Worm (Caenorhabditis elegans) whole organism, L2 larva: Measurements from ENCODE around the gene rpn-7.

Experiments used
- C34F6.9 ChIP-seq: fragments of 150-350 bp; optimal IDR thresholded peaks from 2 replicates; lab custom pipeline; 2014; ENCODE audit warnings: missing biosample characterization, missing genetic modification characterization
- F13H6.1 ChIP-seq: sonication (generic microtip); optimal IDR thresholded peaks from 2 replicates; lab custom pipeline; 2016; ENCODE audit warnings: missing genetic modification characterization, missing compliant biosample characterization
- R02D3.7 ChIP-seq: fragments of 150-350 bp; optimal IDR thresholded peaks from 2 replicates; lab custom pipeline; 2014; ENCODE audit warnings: missing biosample characterization, missing genetic modification characterization
- ZK546.5 ChIP-seq: sonication (generic microtip); optimal IDR thresholded peaks from 2 replicates; lab custom pipeline; 2017; ENCODE audit warnings: missing biosample characterization, missing genetic modification characterization
- ama-1 ChIP-seq: fragments of 150-350 bp; optimal IDR thresholded peaks from 2 replicates; lab custom pipeline; 2018; ENCODE audit warnings: inconsistent platforms
- blmp-1 ChIP-seq: sonication (generic microtip); optimal IDR thresholded peaks from 2 replicates; lab custom pipeline; 2017; ENCODE audit warnings: missing genetic modification characterization, mild to moderate bottlenecking, missing compliant biosample characterization, antibody characterized with exemption, moderate library complexity; ENCODE audit not compliant: insufficient read depth
- ceh-16 ChIP-seq: fragments of 150-350 bp; optimal IDR thresholded peaks from 2 replicates; lab custom pipeline; 2014; ENCODE audit warnings: missing biosample characterization, missing genetic modification characterization
- ceh-82 ChIP-seq: fragments of 150-350 bp; optimal IDR thresholded peaks from 2 replicates; lab custom pipeline; 2014; ENCODE audit warnings: missing biosample characterization, missing genetic modification characterization
- crh-2 ChIP-seq: sonication (generic microtip); optimal IDR thresholded peaks from 2 replicates; lab custom pipeline; 2017; ENCODE audit warnings: missing biosample characterization, missing genetic modification characterization
- dmd-4 ChIP-seq: sonication (generic microtip); optimal IDR thresholded peaks from 2 replicates; lab custom pipeline; 2017; ENCODE audit warnings: missing biosample characterization, missing genetic modification characterization
- egl-27 ChIP-seq: sonication (generic microtip); optimal IDR thresholded peaks from 3 replicates; lab custom pipeline; 2017; ENCODE audit warnings: missing biosample characterization, missing genetic modification reagents, missing genetic modification characterization
- elt-1 ChIP-seq: fragments of 150-350 bp; optimal IDR thresholded peaks from 2 replicates; lab custom pipeline; 2014; ENCODE audit warnings: missing biosample characterization, missing genetic modification characterization
- fos-1 ChIP-seq: fragments of 150-350 bp; optimal IDR thresholded peaks from 2 replicates; lab custom pipeline; 2014; ENCODE audit warnings: missing biosample characterization, missing genetic modification characterization
- gmeb-1 ChIP-seq: fragments of 150-350 bp; optimal IDR thresholded peaks from 2 replicates; lab custom pipeline; 2014; ENCODE audit warnings: missing biosample characterization, missing genetic modification characterization
- lin-13 ChIP-seq: fragments of 150-350 bp; optimal IDR thresholded peaks from 2 replicates; lab custom pipeline; 2014; ENCODE audit warnings: missing biosample characterization, missing genetic modification reagents, missing genetic modification characterization
- mab-5 ChIP-seq: fragments of 150-350 bp; optimal IDR thresholded peaks from 2 replicates; lab custom pipeline; 2014; ENCODE audit warnings: missing biosample characterization, missing genetic modification characterization
- mbf-1 ChIP-seq: sonication (generic microtip); optimal IDR thresholded peaks from 2 replicates; lab custom pipeline; 2017; ENCODE audit warnings: missing biosample characterization, missing genetic modification characterization
- nhr-10 ChIP-seq: sonication (generic microtip); optimal IDR thresholded peaks from 2 replicates; lab custom pipeline; 2017; ENCODE audit warnings: missing biosample characterization, missing genetic modification characterization
- nhr-11 ChIP-seq: fragments of 150-350 bp; optimal IDR thresholded peaks from 2 replicates; lab custom pipeline; 2014; ENCODE audit warnings: missing biosample characterization, missing genetic modification characterization
- nhr-129 ChIP-seq: fragments of 150-350 bp; optimal IDR thresholded peaks from 2 replicates; lab custom pipeline; 2014; ENCODE audit warnings: missing biosample characterization, missing genetic modification characterization
- nhr-23 ChIP-seq: fragments of 150-350 bp; optimal IDR thresholded peaks from 2 replicates; lab custom pipeline; 2014; ENCODE audit warnings: missing biosample characterization, missing genetic modification reagents, missing genetic modification characterization
- nhr-237 ChIP-seq: fragments of 150-350 bp; optimal IDR thresholded peaks from 2 replicates; lab custom pipeline; 2014; ENCODE audit warnings: missing biosample characterization, missing genetic modification characterization
- nhr-25 ChIP-seq: fragments of 150-350 bp; sonication (generic microtip); optimal IDR thresholded peaks from 3 replicates; lab custom pipeline; 2014; ENCODE audit warnings: missing biosample characterization, missing genetic modification characterization
- nhr-6 ChIP-seq: fragments of 150-350 bp; optimal IDR thresholded peaks from 2 replicates; lab custom pipeline; 2014; ENCODE audit warnings: missing biosample characterization, missing genetic modification characterization
- nhr-77 ChIP-seq: fragments of 150-350 bp; optimal IDR thresholded peaks from 2 replicates; lab custom pipeline; 2014; ENCODE audit warnings: missing biosample characterization, missing genetic modification characterization
- peb-1 ChIP-seq: fragments of 150-350 bp; optimal IDR thresholded peaks from 2 replicates; lab custom pipeline; 2014; ENCODE audit warnings: missing biosample characterization, missing genetic modification characterization
- skn-1 ChIP-seq: sonication (generic microtip); optimal IDR thresholded peaks from 2 replicates; lab custom pipeline; 2017; ENCODE audit warnings: missing biosample characterization, missing genetic modification characterization
- sma-3 ChIP-seq: sonication (generic microtip); optimal IDR thresholded peaks from 2 replicates; lab custom pipeline; 2016; ENCODE audit warnings: missing genetic modification reagents, missing genetic modification characterization, missing compliant biosample characterization
- sma-9 ChIP-seq, 2 experiments: fragments of 150-350 bp in 1 of 2; sonication (generic microtip) in 1 of 2; optimal IDR thresholded peaks; 2 replicates each; lab custom pipeline; 2014 to 2016; ENCODE audit warnings: missing genetic modification characterization in 2 of 2, mild to moderate bottlenecking in 1 of 2, missing biosample characterization in 1 of 2, missing compliant biosample characterization in 1 of 2, missing genetic modification reagents in 1 of 2, moderate library complexity in 1 of 2
- unc-55 ChIP-seq: fragments of 150-350 bp; sonication (generic microtip); optimal IDR thresholded peaks from 3 replicates; lab custom pipeline; 2014; ENCODE audit warnings: missing biosample characterization, missing genetic modification reagents, missing genetic modification characterization
- zag-1 ChIP-seq: fragments of 150-350 bp; optimal IDR thresholded peaks from 2 replicates; lab custom pipeline; 2014; ENCODE audit warnings: missing biosample characterization, missing genetic modification characterization
- ztf-1 ChIP-seq: fragments of 200-800 bp; sonication (Bioruptor generic); conservative IDR thresholded peaks from 2 replicates; pipeline ENCODE4 v1.3.6; 2022; ENCODE audit warnings: missing genetic modification characterization, missing compliant biosample characterization
- ztf-4 ChIP-seq: fragments of 150-350 bp; optimal IDR thresholded peaks from 2 replicates; lab custom pipeline; 2014; ENCODE audit warnings: missing biosample characterization, missing genetic modification characterization

rpn-7 gene

DNA sequence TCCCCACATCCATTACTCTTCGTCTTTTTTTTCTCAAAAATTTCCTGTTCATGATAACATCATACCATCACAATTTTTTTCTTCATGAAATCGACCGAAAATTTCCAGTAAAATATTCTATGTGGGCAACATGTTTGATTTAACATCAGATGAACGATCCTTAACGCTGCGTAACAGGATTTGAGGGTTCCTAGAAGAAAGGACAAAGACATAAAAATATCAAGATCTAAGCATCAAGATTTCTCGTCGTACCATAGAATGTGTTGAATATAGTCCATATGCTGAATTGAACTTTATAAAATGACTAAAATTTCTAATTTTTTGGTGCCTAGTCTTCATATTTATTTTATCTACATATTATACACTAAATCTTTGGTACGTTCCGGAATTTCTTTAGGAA is 16.3 kb upstream of the rpn-7 start, which contains the start of gene F49C12.3:
TSS of gene F49C12.3 (plus strand) at position 301 of the 400 bp plus-strand sequence.
- no peak for TF ChIP-seq ztf-1 (GFP tag; lab: Robert Waterston, UW)
- no peak for TF ChIP-seq sma-3 (GFP tag; lab: Kevin White, UChicago)
- TF ChIP-seq nhr-6 = no peak
- TF ChIP-seq nhr-11 (tag; lab: Kevin White, UChicago) = no peak
- no peak for TF ChIP-seq ama-1 (lab: Kevin White, UChicago)
- TF ChIP-seq sma-9 (GFP tag; optimal IDR thresholded peaks at IDR 0.05; lab: Kevin White, UChicago) = no peak
- TF ChIP-seq sma-9 (tag; optimal IDR thresholded peaks at IDR 0.05; lab: Kevin White, UChicago) = no peak

DNA sequence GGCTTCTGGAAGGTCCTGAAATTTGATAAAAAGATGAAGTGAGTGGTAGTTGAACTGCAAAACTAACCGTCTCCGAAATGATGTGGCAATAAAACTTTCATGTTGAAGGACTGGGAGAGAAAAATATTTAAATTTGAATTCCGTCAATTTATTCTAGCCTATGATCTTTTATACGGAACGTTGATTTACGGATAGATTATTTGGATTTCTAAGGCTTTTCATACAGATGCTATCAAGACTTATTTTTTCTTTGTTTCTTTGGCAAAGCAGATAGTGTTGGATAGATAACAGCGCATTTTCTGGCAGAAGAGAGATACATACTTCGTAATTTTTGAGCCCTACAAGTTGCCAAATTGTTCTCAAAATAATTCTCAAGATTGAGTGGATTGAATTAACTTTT is 12.4 kb upstream of the rpn-7 start, which contains the start of gene F49C12.4:
TSS of gene F49C12.4 (minus strand) at position 101 of the 400 bp plus-strand sequence.
- no peak for TF ChIP-seq sma-3 (GFP tag; lab: Kevin White, UChicago)
- no peak for TF ChIP-seq ztf-4 (tag; lab: Kevin White, UChicago)
- TF ChIP-seq nhr-10 (tag; lab: Kevin White, UChicago) = no peak
- TF ChIP-seq nhr-77 (tag; lab: Kevin White, UChicago) = no peak
- no peak for TF ChIP-seq nhr-25
- TF ChIP-seq elt-1 (tag; lab: Kevin White, UChicago) = no peak
- no peak for TF ChIP-seq ceh-82
- no peak for TF ChIP-seq F13H6.1 (tag; lab: Kevin White, UChicago)
- no peak for TF ChIP-seq mab-5 (tag; lab: Kevin White, UChicago)
- no peak for TF ChIP-seq zag-1
- no peak for TF ChIP-seq skn-1 (tag; lab: Kevin White, UChicago)
- no peak for TF ChIP-seq crh-2 (tag; lab: Kevin White, UChicago)
- no peak for TF ChIP-seq gmeb-1 (tag; lab: Kevin White, UChicago)
- TF ChIP-seq C34F6.9 = no peak
- TF ChIP-seq R02D3.7 (tag; lab: Kevin White, UChicago) = no peak
- TF ChIP-seq nhr-11 (tag; lab: Kevin White, UChicago) = no peak
- no peak for TF ChIP-seq egl-27 (tag; lab: Kevin White, UChicago)
- TF ChIP-seq nhr-129 (tag; lab: Kevin White, UChicago) = no peak

ce11 chrIV:9304617-9305016 is 11.8 kb upstream of the rpn-7 start, which contains the start of gene F49C12.5:
Gene F49C12.5 (plus strand): TSS chrIV:9304917.
- TF ChIP-seq mab-5 (tag; lab: Kevin White, UChicago) = no peak
- TF ChIP-seq ceh-16 (tag; lab: Kevin White, UChicago) = no peak
- TF ChIP-seq elt-1 (tag; lab: Kevin White, UChicago) = no peak
- TF ChIP-seq mbf-1 (tag; lab: Kevin White, UChicago) = no peak
- TF ChIP-seq egl-27 (tag; lab: Kevin White, UChicago) = no peak
- TF ChIP-seq crh-2 (tag; lab: Kevin White, UChicago) = no peak
- TF ChIP-seq ztf-1 (GFP tag; lab: Robert Waterston, UW) = no peak
- TF ChIP-seq blmp-1 (tag; lab: Kevin White, UChicago) = no peak
- no peak for TF ChIP-seq ZK546.5
- no peak for TF ChIP-seq nhr-77 (tag; lab: Kevin White, UChicago)
- TF ChIP-seq peb-1 (tag; lab: Kevin White, UChicago) = no peak
- TF ChIP-seq unc-55 = no peak

ce11 chrIV:9308975-9309374 is 7.5 kb upstream of the rpn-7 start, which contains the start of gene F49C12.6:
Gene F49C12.6 (minus strand): TSS chrIV:9309075.
- no peak for TF ChIP-seq ceh-82
- no peak for TF ChIP-seq ama-1 (lab: Kevin White, UChicago)
- no peak for TF ChIP-seq zag-1
- TF ChIP-seq sma-9 (GFP tag; optimal IDR thresholded peaks at IDR 0.05; lab: Kevin White, UChicago) = no peak
- TF ChIP-seq sma-9 (tag; optimal IDR thresholded peaks at IDR 0.05; lab: Kevin White, UChicago) = no peak
- TF ChIP-seq nhr-237 (tag; lab: Kevin White, UChicago) = no peak
- TF ChIP-seq R02D3.7 (tag; lab: Kevin White, UChicago) = no peak
- TF ChIP-seq egl-27 (tag; lab: Kevin White, UChicago) = no peak
- TF ChIP-seq nhr-23 (tag; lab: Kevin White, UChicago) = no peak
- TF ChIP-seq fos-1 = no peak
- TF ChIP-seq nhr-10 (tag; lab: Kevin White, UChicago) = no peak
- no peak for TF ChIP-seq skn-1 (tag; lab: Kevin White, UChicago)
- no peak for TF ChIP-seq nhr-6
- no peak for TF ChIP-seq ztf-4 (tag; lab: Kevin White, UChicago)
- TF ChIP-seq dmd-4 (tag; lab: Kevin White, UChicago) = no peak
- TF ChIP-seq sma-3 (GFP tag; lab: Kevin White, UChicago) = no peak
- no peak for TF ChIP-seq lin-13 (GFP tag; lab: Kevin White, UChicago)
